Worm (Caenorhabditis elegans) whole organism, L4 larva: ENCODE results near the gene ZK643.2.
A peak's percentile ranks its signal among the peaks of the same experiment; 100 is the strongest.

Experiments used
- F10B5.3 ChIP-seq: sonication (generic microtip); optimal IDR thresholded peaks from 2 replicates; lab custom pipeline; 2016; ENCODE audit warnings: mild to moderate bottlenecking, missing genetic modification characterization, missing compliant biosample characterization
- F44E2.7 ChIP-seq: fragments of 200-800 bp; sonication (Bioruptor generic); IDR thresholded peaks from 2 replicates; pipeline ENCODE4 v2.1.2; 2022; ENCODE audit warnings: missing genetic modification characterization, missing compliant biosample characterization
- F49E8.2 ChIP-seq: sonication (generic microtip); optimal IDR thresholded peaks from 2 replicates; lab custom pipeline; 2016; ENCODE audit warnings: missing compliant biosample characterization, mild to moderate bottlenecking, missing genetic modification characterization, borderline replicate concordance
- T26A8.4 ChIP-seq: fragments of 200-800 bp; sonication (Bioruptor generic); IDR thresholded peaks from 2 replicates; pipeline ENCODE4 v1.3.6; 2022; ENCODE audit warnings: missing genetic modification characterization, missing compliant biosample characterization
- aha-1 ChIP-seq: fragments of 150-350 bp; peaks from one replicate; lab custom pipeline; 2014; ENCODE audit warnings: missing biosample characterization, missing genetic modification characterization
- aly-2 ChIP-seq: sonication (generic microtip); optimal IDR thresholded peaks from 2 replicates; lab custom pipeline; 2018; ENCODE audit warnings: missing biosample characterization, missing genetic modification characterization
- ama-1 ChIP-seq: fragments of 150-350 bp; optimal IDR thresholded peaks from 2 replicates; lab custom pipeline; 2014; ENCODE audit warnings: inconsistent platforms, mixed read lengths
- arid-1 ChIP-seq: fragments of 200-800 bp; sonication (Bioruptor generic); conservative IDR thresholded peaks from 2 replicates; pipeline ENCODE4 v1.3.6; 2022; ENCODE audit warnings: missing genetic modification reagents, missing genetic modification characterization, missing compliant biosample characterization
- ceh-44 ChIP-seq: fragments of 200-800 bp; sonication (Bioruptor generic); IDR thresholded peaks from 2 replicates; pipeline ENCODE4 v1.3.6; 2022; ENCODE audit warnings: missing genetic modification reagents, missing genetic modification characterization, missing compliant biosample characterization
- ctbp-1 ChIP-seq: fragments of 200-800 bp; sonication (Bioruptor generic); IDR thresholded peaks from 2 replicates; pipeline ENCODE4 v1.3.6; 2022; ENCODE audit warnings: missing genetic modification reagents, missing genetic modification characterization, missing compliant biosample characterization
- dmd-6 ChIP-seq: fragments of 200-800 bp; sonication (Bioruptor generic); IDR thresholded peaks from 2 replicates; pipeline ENCODE4 v1.3.6; 2022; ENCODE audit warnings: missing genetic modification reagents, missing genetic modification characterization, missing compliant biosample characterization
- dmd-8 ChIP-seq: fragments of 200-800 bp; sonication (Bioruptor generic); IDR thresholded peaks from 2 replicates; pipeline ENCODE4 v1.3.6; 2022; ENCODE audit warnings: missing genetic modification characterization, missing compliant biosample characterization
- dmd-9 ChIP-seq: fragments of 200-800 bp; sonication (Bioruptor generic); IDR thresholded peaks from 2 replicates; pipeline ENCODE4 v1.3.6; 2022; ENCODE audit warnings: missing genetic modification reagents, missing genetic modification characterization, missing compliant biosample characterization
- duxl-1 ChIP-seq: sonication (generic microtip); optimal IDR thresholded peaks from 2 replicates; lab custom pipeline; 2016; ENCODE audit warnings: mild to moderate bottlenecking, missing genetic modification characterization, moderate library complexity, missing compliant biosample characterization; ENCODE audit not compliant: poor library complexity
- lin-1 ChIP-seq: fragments of 200-800 bp; sonication (Bioruptor generic); IDR thresholded peaks from 2 replicates; pipeline ENCODE4 v1.3.6; 2022; ENCODE audit warnings: missing genetic modification reagents, missing genetic modification characterization, missing compliant biosample characterization
- lin-13 ChIP-seq: fragments of 150-350 bp; optimal IDR thresholded peaks from 2 replicates; lab custom pipeline; 2014; ENCODE audit warnings: missing biosample characterization, missing genetic modification reagents, missing genetic modification characterization
- madf-9 ChIP-seq: fragments of 200-800 bp; sonication (Bioruptor generic); conservative IDR thresholded peaks from 2 replicates; pipeline ENCODE4 v1.3.6; 2022; ENCODE audit warnings: missing genetic modification reagents, missing genetic modification characterization, missing compliant biosample characterization
- mdt-29 ChIP-seq: fragments of 200-800 bp; sonication (Bioruptor generic); IDR thresholded peaks from 2 replicates; pipeline ENCODE4 v1.3.6; 2022; ENCODE audit warnings: missing genetic modification reagents, missing genetic modification characterization, missing compliant biosample characterization
- mep-1 ChIP-seq: fragments of 150-350 bp; sonication (generic microtip); optimal IDR thresholded peaks from 3 replicates; lab custom pipeline; 2014; ENCODE audit warnings: missing biosample characterization, missing genetic modification characterization
- mes-2 ChIP-seq: sonication (generic microtip); optimal IDR thresholded peaks from 2 replicates; lab custom pipeline; 2016; ENCODE audit warnings: missing genotype, mild to moderate bottlenecking, missing genetic modification characterization, missing compliant biosample characterization; ENCODE audit not compliant: poor library complexity, severe bottlenecking
- mxl-3 ChIP-seq: fragments of 200-800 bp; sonication (Bioruptor generic); optimal IDR thresholded peaks from 2 replicates; lab custom pipeline; 2018; ENCODE audit warnings: mild to moderate bottlenecking, missing genetic modification characterization, missing compliant biosample characterization
- nhr-102 ChIP-seq: sonication (generic microtip); optimal IDR thresholded peaks from 2 replicates; lab custom pipeline; 2016; ENCODE audit warnings: mild to moderate bottlenecking, missing genetic modification characterization, moderate library complexity, missing compliant biosample characterization
- nhr-28 ChIP-seq: fragments of 150-350 bp; optimal IDR thresholded peaks from 2 replicates; lab custom pipeline; 2014; ENCODE audit warnings: missing biosample characterization, missing genetic modification characterization
- nhr-6 ChIP-seq: fragments of 150-350 bp; optimal IDR thresholded peaks from 2 replicates; lab custom pipeline; 2014; ENCODE audit warnings: missing biosample characterization, missing genetic modification characterization
- php-3 ChIP-seq: fragments of 200-800 bp; sonication (Bioruptor generic); IDR thresholded peaks from 2 replicates; pipeline ENCODE4 v1.3.6; 2022; ENCODE audit warnings: missing genetic modification reagents, missing genetic modification characterization, missing compliant biosample characterization
- pqm-1 ChIP-seq: sonication (generic microtip); optimal IDR thresholded peaks from 2 replicates; lab custom pipeline; 2017; ENCODE audit warnings: missing biosample characterization, missing genetic modification characterization
- set-16 ChIP-seq: fragments of 200-800 bp; sonication (Bioruptor generic); IDR thresholded peaks from 2 replicates; pipeline ENCODE4 v1.3.6; 2022; ENCODE audit warnings: missing genetic modification reagents, missing genetic modification characterization, missing compliant biosample characterization
- skn-1 ChIP-seq: fragments of 150-350 bp; optimal IDR thresholded peaks from 2 replicates; lab custom pipeline; 2014; ENCODE audit warnings: missing biosample characterization, missing genetic modification characterization
- spr-1 ChIP-seq: sonication (generic microtip); optimal IDR thresholded peaks from 2 replicates; lab custom pipeline; 2016; ENCODE audit warnings: mild to moderate bottlenecking, missing genetic modification characterization, missing compliant biosample characterization
- tra-1 ChIP-seq: fragments of 200-800 bp; sonication (Bioruptor generic); IDR thresholded peaks from 2 replicates; pipeline ENCODE4 v1.3.6; 2022; ENCODE audit warnings: missing genetic modification reagents, missing genetic modification characterization, missing compliant biosample characterization
- unc-39 ChIP-seq: sonication (generic microtip); optimal IDR thresholded peaks from 2 replicates; lab custom pipeline; 2017; ENCODE audit warnings: missing biosample characterization, missing genetic modification characterization
- unc-62 ChIP-seq, 3 experiments: fragments of 150-350 bp in 1 of 3; sonication (generic microtip); optimal IDR thresholded peaks in 2 of 3; peaks in 1 of 3; 1 replicate in 1 of 3; 2 replicates in 2 of 3; lab custom pipeline; 2014 to 2017; ENCODE audit warnings: missing biosample characterization in 3 of 3, missing genetic modification characterization in 3 of 3, missing genetic modification reagents in 3 of 3, missing genotype in 1 of 3
- zip-11 ChIP-seq: fragments of 200-800 bp; sonication (Bioruptor generic); IDR thresholded peaks from 2 replicates; pipeline ENCODE4 v1.3.6; 2022; ENCODE audit warnings: missing genetic modification characterization, missing compliant biosample characterization

ZK643.2 gene

DNA sequence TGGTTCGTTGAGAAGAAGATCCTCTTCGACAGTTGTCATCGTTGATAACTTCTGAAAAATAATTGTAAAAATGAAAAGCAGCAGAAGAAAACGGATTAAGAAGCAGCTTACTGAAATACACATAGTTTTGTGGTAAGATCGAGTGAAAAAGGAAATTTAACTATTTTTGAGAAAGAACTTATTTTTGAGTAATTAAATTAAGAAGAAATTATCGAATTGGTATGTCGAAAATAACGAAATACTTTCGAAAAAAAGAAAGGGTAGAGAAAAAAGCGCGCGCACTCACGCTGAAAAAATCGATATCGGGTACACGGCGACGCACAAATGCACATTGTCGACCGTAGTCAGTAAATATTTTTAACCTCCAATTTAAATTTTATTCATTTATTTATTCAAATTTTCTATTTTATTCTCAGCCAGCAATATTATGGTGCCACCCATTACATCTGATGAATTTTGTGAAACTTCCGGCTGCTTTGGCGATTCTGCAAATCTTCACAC lies at the start of gene ZK643.2, which contains the start of gene ZK643.5 (continued):
- TF ChIP-seq unc-62 (GFP tag; optimal IDR thresholded peaks at IDR 0.05 in 1 of 2; lab: Kevin White, UChicago) (no peak), unc-62 (tag; optimal IDR thresholded peaks at IDR 0.05; lab: Kevin White, UChicago) (no peak), pqm-1 (tag; lab: Kevin White, UChicago) (no peak)
- TF ChIP-seq, all 104 proteins: peak for 11

DNA sequence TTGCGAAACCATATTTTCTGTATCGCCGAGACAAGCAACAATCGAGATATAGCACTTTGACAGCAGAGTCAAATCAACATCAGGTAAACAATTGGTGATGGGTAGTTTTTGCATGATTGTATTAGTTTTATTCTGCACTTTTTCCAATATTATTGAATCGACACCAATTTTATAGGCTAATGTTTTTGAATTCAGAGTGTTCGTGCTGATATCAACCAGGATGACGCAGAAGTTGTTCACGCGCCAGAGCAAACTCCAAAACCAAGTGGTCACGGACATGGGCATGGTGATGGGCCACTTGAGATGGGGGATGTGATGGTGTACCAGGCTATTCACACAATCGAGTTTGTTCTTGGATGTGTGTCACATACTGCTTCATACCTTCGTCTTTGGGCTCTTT lies 46.2 kb upstream of the ZK643.2 start:
- TF ChIP-seq aha-1 (tag; lab: Kevin White, UChicago) (peak; percentile 95), dmd-9 (GFP tag; lab: Robert Waterston, UW) (no peak)

DNA sequence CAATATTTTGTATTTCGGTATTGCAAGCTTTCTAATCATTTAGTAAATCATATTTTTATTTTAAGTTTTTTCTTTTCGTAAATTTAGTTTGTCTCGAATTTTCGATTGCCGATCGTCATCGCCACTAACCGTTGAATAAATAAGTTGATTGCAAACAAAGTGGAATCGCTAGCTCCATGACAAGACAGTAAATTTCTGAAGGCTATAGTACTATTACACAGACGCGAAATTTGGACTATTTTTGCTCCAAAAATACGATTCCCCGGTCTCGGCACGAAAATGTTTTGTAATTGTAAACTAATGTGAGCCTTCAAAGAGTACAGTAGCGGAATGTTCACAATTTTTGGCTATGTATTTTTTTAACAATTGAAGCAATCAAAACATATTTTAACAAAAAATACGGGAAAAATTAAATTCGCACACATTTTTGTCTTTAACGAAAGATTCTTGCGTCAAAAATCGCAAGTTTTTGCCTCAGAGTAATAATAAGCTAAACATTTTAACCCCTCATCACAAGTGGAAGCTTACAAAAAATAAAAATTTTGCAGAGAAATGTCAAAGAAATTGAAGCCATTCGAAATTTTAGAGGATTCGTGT lies 44.6 kb upstream of the ZK643.2 start, which contains the start of gene tpk-1:
tpk-1 (plus strand) TSS at position 547 of the 597 bp plus-strand sequence.
- TF ChIP-seq mdt-29 (GFP tag; lab: Robert Waterston, UW) (0 out of 2 replicates have a peak, but pooled peaks have one; percentile 9), mep-1 (tag; lab: Kevin White, UChicago) (peak; percentile 19), ama-1 (lab: Kevin White, UChicago) (peak; percentile 68), T26A8.4 (GFP tag; lab: Robert Waterston, UW) (peak; percentile 27; the same call in 1 of the 2 replicates), tra-1 (GFP tag; lab: Robert Waterston, UW) (no peak), dmd-6 (GFP tag; lab: Robert Waterston, UW) (no peak)

DNA sequence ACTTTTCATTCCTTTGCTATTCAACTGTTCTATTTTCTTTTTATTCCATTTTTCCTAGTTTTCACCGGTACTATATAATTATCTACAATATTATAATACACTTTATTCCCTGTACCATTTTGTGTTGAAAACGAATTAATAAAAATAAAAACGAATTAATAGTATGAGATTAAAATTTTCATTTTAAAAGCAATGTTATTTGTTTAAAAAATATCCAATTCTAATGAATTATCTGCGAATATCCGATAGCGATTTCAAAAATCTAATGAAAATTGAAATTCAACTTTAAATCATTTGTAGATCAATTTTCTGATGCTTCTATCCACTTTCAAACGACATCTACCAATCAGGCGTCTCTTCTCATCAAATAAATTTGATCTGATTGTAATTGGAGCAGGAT lies 42.9 kb upstream of the ZK643.2 start, which contains the start of gene trxr-2:
trxr-2 (plus strand) TSS at position 301 of the 400 bp plus-strand sequence.
- no peak for TF ChIP-seq mxl-3 (GFP tag; lab: Kevin White, UChicago)
- no peak for TF ChIP-seq madf-9 (GFP tag; lab: Robert Waterston, UW)
- no peak for TF ChIP-seq spr-1
- no peak for TF ChIP-seq F10B5.3 (tag; lab: Kevin White, UChicago)
- TF ChIP-seq unc-39, result no peak
- TF ChIP-seq php-3, result no peak
- TF ChIP-seq aly-2 (tag; lab: Kevin White, UChicago), result no peak
- no peak for TF ChIP-seq duxl-1
- no peak for TF ChIP-seq F49E8.2 (tag; lab: Kevin White, UChicago)
- no peak for TF ChIP-seq nhr-28 (tag; lab: Kevin White, UChicago)
- TF ChIP-seq mes-2 (tag; lab: Kevin White, UChicago), result no peak
- no peak for TF ChIP-seq arid-1 (GFP tag; lab: Robert Waterston, UW)

DNA sequence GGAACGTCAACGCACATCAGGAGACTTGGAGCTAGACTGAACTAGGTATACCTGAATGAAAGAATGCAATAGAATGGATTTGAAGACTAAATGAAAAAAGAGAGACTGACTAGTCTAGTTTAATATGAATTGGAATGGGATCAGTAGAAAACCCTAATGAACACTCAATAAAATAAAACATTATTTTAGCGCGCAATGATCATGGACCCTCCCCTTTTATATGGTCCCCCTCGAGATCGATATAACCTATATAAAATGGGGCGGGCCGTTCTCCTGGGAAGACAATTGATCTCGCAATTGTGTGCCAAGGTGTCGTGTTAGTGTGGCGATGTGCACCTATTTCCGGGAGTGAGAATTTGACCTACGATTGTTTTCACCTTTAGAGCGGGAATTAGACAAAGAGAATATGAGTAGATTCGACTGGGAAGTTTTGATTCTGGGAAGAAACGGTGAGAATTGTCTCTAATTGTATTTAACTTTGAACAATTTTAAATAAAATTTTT lies 38.4 kb upstream of the ZK643.2 start, which contains the start of gene cdc-25.3:
cdc-25.3 (minus strand) TSS at position 51 of the 503 bp plus-strand sequence.
- TF ChIP-seq mxl-3 (GFP tag; lab: Kevin White, UChicago) (no peak), pqm-1 (tag; lab: Kevin White, UChicago) (no peak)

DNA sequence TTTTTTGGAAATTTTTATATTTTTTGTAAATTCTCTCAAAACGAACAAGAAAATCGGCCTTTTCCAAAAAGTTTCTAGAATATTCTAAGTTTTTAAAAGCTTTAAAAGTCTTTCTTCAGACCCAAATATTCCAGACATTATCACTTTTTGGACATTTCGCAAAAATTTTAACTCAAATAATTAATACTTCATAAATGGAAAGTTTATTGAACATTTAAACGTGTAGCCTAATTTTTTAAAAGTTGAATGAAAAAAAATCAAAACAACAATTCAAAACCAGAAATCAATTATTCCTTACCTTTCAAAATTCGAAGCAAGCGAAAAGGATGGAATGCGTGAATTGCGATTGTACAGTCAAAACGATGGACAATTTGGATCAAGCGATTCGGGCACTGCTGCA lies 36.6 kb upstream of the ZK643.2 start, which contains the start of gene ZK637.15:
ZK637.15 (plus strand) TSS at position 301 of the 400 bp plus-strand sequence.
- TF ChIP-seq aly-2 (tag; lab: Kevin White, UChicago), result no peak
- TF ChIP-seq F44E2.7, result no peak
- TF ChIP-seq dmd-8 (GFP tag; lab: Robert Waterston, UW), result no peak
- no peak for TF ChIP-seq mxl-3 (GFP tag; lab: Kevin White, UChicago)
- TF ChIP-seq nhr-6 (tag; lab: Kevin White, UChicago), result no peak
- TF ChIP-seq set-16, result no peak
- TF ChIP-seq skn-1 (tag; lab: Kevin White, UChicago), result no peak
- no peak for TF ChIP-seq lin-13 (GFP tag; lab: Kevin White, UChicago)
- TF ChIP-seq ctbp-1, result no peak
- TF ChIP-seq duxl-1, result no peak
- TF ChIP-seq nhr-102 (tag; lab: Kevin White, UChicago), result no peak
- no peak for TF ChIP-seq arid-1 (GFP tag; lab: Robert Waterston, UW)
- TF ChIP-seq lin-1 (GFP tag; lab: Robert Waterston, UW), result no peak
- no peak for TF ChIP-seq ceh-44 (GFP tag; lab: Robert Waterston, UW)
- no peak for TF ChIP-seq tra-1 (GFP tag; lab: Robert Waterston, UW)
- no peak for TF ChIP-seq unc-62 (GFP tag; optimal IDR thresholded peaks at IDR 0.05 in 1 of 2; lab: Kevin White, UChicago)
- TF ChIP-seq unc-62 (tag; optimal IDR thresholded peaks at IDR 0.05; lab: Kevin White, UChicago), result no peak
- TF ChIP-seq zip-11 (GFP tag; lab: Robert Waterston, UW), result no peak
- TF ChIP-seq, all 104 proteins: peak for 0
